Fruit fly (Drosophila melanogaster) whole organism, embryonic: ENCODE measurements around the gene Hydr2.
A peak's percentile ranks its signal among the peaks of the same experiment; 100 is the strongest.

ENCODE experiments used
- ATbp ChIP-seq: fragments of 200-800 bp; sonication (Bioruptor generic); optimal IDR thresholded peaks from 2 replicates; lab custom pipeline; 2017; ENCODE audit warnings: missing biosample characterization, mild to moderate bottlenecking, missing genetic modification characterization, missing genetic modification reagents
- BtbVII ChIP-seq: fragments of 200-800 bp; sonication (Bioruptor generic); optimal IDR thresholded peaks from 3 replicates; lab custom pipeline; 2017; ENCODE audit warnings: missing biosample characterization, mild to moderate bottlenecking, missing genetic modification characterization
- CG1233 ChIP-seq: fragments of 200-800 bp; sonication (Bioruptor generic); optimal IDR thresholded peaks from 4 replicates; lab custom pipeline; 2018; ENCODE audit warnings: missing biosample characterization, mild to moderate bottlenecking, missing genetic modification characterization
- CG12769 ChIP-seq: fragments of 200-800 bp; sonication (Bioruptor generic); optimal IDR thresholded peaks from 2 replicates; lab custom pipeline; 2019; ENCODE audit warnings: missing biosample characterization, mild to moderate bottlenecking, missing genetic modification characterization, moderate library complexity
- CG12942 ChIP-seq: fragments of 200-800 bp; sonication (Bioruptor generic); optimal IDR thresholded peaks from 3 replicates; lab custom pipeline; 2016; ENCODE audit warnings: missing biosample characterization, missing genetic modification characterization
- CG15269 ChIP-seq: fragments of 200-800 bp; sonication (Bioruptor generic); optimal IDR thresholded peaks from 2 replicates; lab custom pipeline; 2018; ENCODE audit warnings: missing biosample characterization, mild to moderate bottlenecking, missing genetic modification characterization, moderate library complexity
- CG15514 ChIP-seq: fragments of 200-800 bp; sonication (Bioruptor generic); optimal IDR thresholded peaks from 3 replicates; lab custom pipeline; 2017; ENCODE audit warnings: missing biosample characterization, missing genetic modification characterization, mild to moderate bottlenecking, moderate library complexity, missing genetic modification reagents
- CG17385 ChIP-seq: fragments of 200-800 bp; sonication (Bioruptor generic); optimal IDR thresholded peaks from 3 replicates; lab custom pipeline; 2018; ENCODE audit warnings: missing biosample characterization, mild to moderate bottlenecking, missing genetic modification characterization
- CG18599 ChIP-seq: fragments of 200-800 bp; sonication (Bioruptor generic); optimal IDR thresholded peaks from 3 replicates; lab custom pipeline; 2017; ENCODE audit warnings: missing biosample characterization, missing genetic modification characterization, mild to moderate bottlenecking, moderate library complexity, missing genetic modification reagents
- CG2199 ChIP-seq: fragments of 200-800 bp; sonication (Bioruptor generic); IDR thresholded peaks from 3 replicates; pipeline ENCODE4 v1.3.6; 2022; ENCODE audit warnings: missing biosample characterization, missing genetic modification characterization
- CG2678 ChIP-seq: fragments of 200-800 bp; sonication (Bioruptor generic); optimal IDR thresholded peaks from 3 replicates; lab custom pipeline; 2019; ENCODE audit warnings: missing biosample characterization, mild to moderate bottlenecking, missing genetic modification characterization, moderate library complexity
- CG3281 ChIP-seq: fragments of 200-800 bp; sonication (Bioruptor generic); optimal IDR thresholded peaks from 3 replicates; lab custom pipeline; 2017; ENCODE audit warnings: missing biosample characterization, mild to moderate bottlenecking, missing genetic modification characterization
- CG3407 ChIP-seq: fragments of 200-800 bp; sonication (Bioruptor generic); optimal IDR thresholded peaks from 2 replicates; lab custom pipeline; 2018; ENCODE audit warnings: missing biosample characterization, mild to moderate bottlenecking, missing genetic modification characterization
- CG4360 ChIP-seq: fragments of 200-800 bp; sonication (Bioruptor generic); IDR thresholded peaks from 2 replicates; pipeline ENCODE4 v1.3.6; 2022; ENCODE audit warnings: missing biosample characterization, missing genetic modification characterization
- CG4707 ChIP-seq: fragments of 200-800 bp; sonication (Bioruptor generic); optimal IDR thresholded peaks from 2 replicates; lab custom pipeline; 2018; ENCODE audit warnings: missing biosample characterization, mild to moderate bottlenecking, missing genetic modification characterization, moderate library complexity
- CG5180 ChIP-seq: fragments of 200-800 bp; sonication (Bioruptor generic); optimal IDR thresholded peaks from 3 replicates; lab custom pipeline; 2017; ENCODE audit warnings: missing biosample characterization, missing genetic modification characterization, mild to moderate bottlenecking, moderate library complexity, missing genetic modification reagents
- CG6813 ChIP-seq: fragments of 200-800 bp; sonication (Bioruptor generic); optimal IDR thresholded peaks from 2 replicates; lab custom pipeline; 2017; ENCODE audit warnings: missing biosample characterization, missing genetic modification characterization, mild to moderate bottlenecking, moderate library complexity, missing genetic modification reagents
- CG6854 ChIP-seq: fragments of 200-800 bp; sonication (Bioruptor generic); optimal IDR thresholded peaks from 3 replicates; lab custom pipeline; 2017; ENCODE audit warnings: missing biosample characterization, mild to moderate bottlenecking, missing genetic modification characterization
- CG7745 ChIP-seq: fragments of 200-800 bp; sonication (Bioruptor generic); optimal IDR thresholded peaks from 2 replicates; lab custom pipeline; 2018; ENCODE audit warnings: missing biosample characterization, mild to moderate bottlenecking, missing genetic modification characterization, moderate library complexity
- CG8944 ChIP-seq: fragments of 200-800 bp; sonication (Bioruptor generic); optimal IDR thresholded peaks from 3 replicates; lab custom pipeline; 2016; ENCODE audit warnings: missing biosample characterization, missing genetic modification characterization
- CG9727 ChIP-seq: fragments of 200-800 bp; sonication (Bioruptor generic); optimal IDR thresholded peaks from 3 replicates; lab custom pipeline; 2017; ENCODE audit warnings: missing biosample characterization, mild to moderate bottlenecking, missing genetic modification characterization
- CG9876 ChIP-seq: fragments of 200-800 bp; sonication (Bioruptor generic); optimal IDR thresholded peaks from 2 replicates; lab custom pipeline; 2016; ENCODE audit warnings: missing biosample characterization, missing genetic modification characterization
- CoRest ChIP-seq: fragments of 200-800 bp; sonication (Bioruptor generic); optimal IDR thresholded peaks from 3 replicates; lab custom pipeline; 2018; ENCODE audit warnings: missing biosample characterization, mild to moderate bottlenecking, missing genetic modification characterization, moderate library complexity
- CrebB ChIP-seq: fragments of 200-800 bp; sonication (Bioruptor generic); optimal IDR thresholded peaks from 3 replicates; lab custom pipeline; 2018; ENCODE audit warnings: missing biosample characterization, mild to moderate bottlenecking, missing genetic modification characterization
- Fer1 ChIP-seq: fragments of 200-800 bp; sonication (Bioruptor generic); optimal IDR thresholded peaks from 2 replicates; lab custom pipeline; 2017; ENCODE audit warnings: missing biosample characterization, mild to moderate bottlenecking, missing genetic modification characterization
- HLH54F ChIP-seq: fragments of 200-800 bp; sonication (Bioruptor generic); optimal IDR thresholded peaks from 3 replicates; lab custom pipeline; 2016; ENCODE audit warnings: missing biosample characterization, missing genetic modification characterization
- HmgD ChIP-seq: fragments of 200-800 bp; sonication (Bioruptor generic); optimal IDR thresholded peaks from 3 replicates; lab custom pipeline; 2016; ENCODE audit warnings: missing biosample characterization, missing genetic modification characterization
- HmgZ ChIP-seq: fragments of 200-800 bp; sonication (Bioruptor generic); optimal IDR thresholded peaks from 2 replicates; lab custom pipeline; 2018; ENCODE audit warnings: missing biosample characterization, mild to moderate bottlenecking, missing genetic modification characterization
- MTF-1 ChIP-seq: fragments of 200-800 bp; sonication (Bioruptor generic); optimal IDR thresholded peaks from 2 replicates; lab custom pipeline; 2018; ENCODE audit warnings: missing biosample characterization, mild to moderate bottlenecking, missing genetic modification characterization, borderline replicate concordance
- Med ChIP-seq: fragments of 200-800 bp; sonication (Bioruptor generic); peaks from one replicate; lab custom pipeline; 2016; ENCODE audit warnings: missing biosample characterization, missing genetic modification characterization, mild to moderate bottlenecking, inconsistent platforms, moderate library complexity
- Opbp ChIP-seq: fragments of 200-800 bp; sonication (Bioruptor generic); IDR thresholded peaks from 3 replicates; pipeline ENCODE4 v1.3.6; 2022; ENCODE audit warnings: missing biosample characterization, missing genetic modification characterization; ENCODE audit not compliant: partially characterized antibody
- Poxn ChIP-seq: fragments of 200-800 bp; sonication (Bioruptor generic); IDR thresholded peaks from 2 replicates; pipeline ENCODE4 v1.3.6; 2022; ENCODE audit warnings: missing biosample characterization, missing genetic modification characterization
- bigmax ChIP-seq: fragments of 200-800 bp; sonication (Bioruptor generic); optimal IDR thresholded peaks from 2 replicates; lab custom pipeline; 2018; ENCODE audit warnings: missing biosample characterization, mild to moderate bottlenecking, missing genetic modification characterization
- caup ChIP-seq: fragments of 200-800 bp; sonication (Bioruptor generic); optimal IDR thresholded peaks from 3 replicates; lab custom pipeline; 2017; ENCODE audit warnings: missing biosample characterization, mild to moderate bottlenecking, missing genetic modification characterization, moderate library complexity; ENCODE audit not compliant: severe bottlenecking
- dmrt11E ChIP-seq: fragments of 200-800 bp; sonication (Bioruptor generic); optimal IDR thresholded peaks from 3 replicates; lab custom pipeline; 2018; ENCODE audit warnings: missing biosample characterization, mild to moderate bottlenecking, missing genetic modification characterization, moderate library complexity
- exex ChIP-seq: fragments of 200-800 bp; sonication (Bioruptor generic); optimal IDR thresholded peaks from 4 replicates; lab custom pipeline; 2018; ENCODE audit warnings: missing biosample characterization, mild to moderate bottlenecking, missing genetic modification characterization, moderate library complexity
- lmd ChIP-seq: fragments of 200-800 bp; sonication (Bioruptor generic); IDR thresholded peaks from 2 replicates; pipeline ENCODE4 v1.3.6; 2022; ENCODE audit warnings: missing biosample characterization, missing genetic modification characterization
- org-1 ChIP-seq: fragments of 200-800 bp; sonication (Bioruptor generic); optimal IDR thresholded peaks from 2 replicates; lab custom pipeline; 2017; ENCODE audit warnings: missing biosample characterization, missing genetic modification characterization
- pan ChIP-seq, 4 experiments: fragments of >200 bp in 3 of 4; fragments of 200-800 bp in 1 of 4; sonication (Bioruptor generic) in 1 of 4; optimal IDR thresholded peaks in 3 of 4; IDR thresholded peaks in 1 of 4; 2 replicates each; pipeline versions ENCODE4 v1.3.6 to Lab custom; 2017 to 2022; ENCODE audit warnings: missing biosample characterization in 2 of 4, missing genetic modification characterization in 2 of 4, mixed read lengths in 1 of 4
- pnt ChIP-seq: fragments of 200-800 bp; sonication (Bioruptor generic); optimal IDR thresholded peaks from 3 replicates; lab custom pipeline; 2016; ENCODE audit warnings: missing biosample characterization, missing genetic modification characterization
- row ChIP-seq: fragments of 200-800 bp; sonication (Bioruptor generic); IDR thresholded peaks from 3 replicates; pipeline ENCODE4 v1.3.6; 2022; ENCODE audit warnings: missing biosample characterization, missing genetic modification characterization
- sima ChIP-seq: fragments of 200-800 bp; sonication (Bioruptor generic); optimal IDR thresholded peaks from 2 replicates; lab custom pipeline; 2016; ENCODE audit warnings: missing biosample characterization, missing genetic modification characterization
- sqz ChIP-seq: fragments of 200-800 bp; sonication (Bioruptor generic); optimal IDR thresholded peaks from 3 replicates; lab custom pipeline; 2018; ENCODE audit warnings: missing biosample characterization, mild to moderate bottlenecking, missing genetic modification characterization
- sr ChIP-seq: fragments of 200-800 bp; sonication (Bioruptor generic); IDR thresholded peaks from 3 replicates; pipeline ENCODE4 v1.3.6; 2022; ENCODE audit warnings: missing biosample characterization, missing genetic modification characterization
- tup ChIP-seq: fragments of 200-800 bp; sonication (Bioruptor generic); optimal IDR thresholded peaks from 2 replicates; lab custom pipeline; 2016; ENCODE audit warnings: missing biosample characterization, mild to moderate bottlenecking, missing genetic modification characterization, moderate library complexity
- twi ChIP-seq: fragments of 200-800 bp; optimal IDR thresholded peaks from 2 replicates; lab custom pipeline; 2019; ENCODE audit warnings: missing biosample characterization, mild to moderate bottlenecking, missing genetic modification characterization, moderate library complexity
- unc-4 ChIP-seq: fragments of 200-800 bp; sonication (Bioruptor generic); IDR thresholded peaks from 2 replicates; pipeline ENCODE4 v1.3.6; 2022; ENCODE audit warnings: missing biosample characterization, missing genetic modification characterization; ENCODE audit not compliant: partially characterized antibody
- vvl ChIP-seq: fragments of 200-800 bp; sonication (Bioruptor generic); IDR thresholded peaks from 2 replicates; pipeline ENCODE4 v1.3.6; 2022; ENCODE audit warnings: missing biosample characterization, missing genetic modification characterization
- wek ChIP-seq: fragments of 200-800 bp; sonication (Bioruptor generic); optimal IDR thresholded peaks from 3 replicates; lab custom pipeline; 2018; ENCODE audit warnings: missing biosample characterization, mild to moderate bottlenecking, missing genetic modification characterization, moderate library complexity

The Hydr2 gene

dm6 chr2L:3121745-3122144, 41.7 kb upstream of the Hydr2 start (continued):
- peak; percentile 34 for TF ChIP-seq CG12769 (tag; lab: Kevin White, UChicago)
- no peak for TF ChIP-seq unc-4 (GFP tag; lab: Robert Waterston, UW)
- TF ChIP-seq CG2678 (tag; lab: Kevin White, UChicago): peak; percentile 34
- peak; percentile 47 for TF ChIP-seq BtbVII (GFP tag; lab: Kevin White, UChicago)
- TF ChIP-seq wek (GFP tag; lab: Kevin White, UChicago): peak; percentile 30
- TF ChIP-seq tup: no peak
- TF ChIP-seq CG6813 (GFP tag; lab: Kevin White, UChicago): peak; percentile 45
- TF ChIP-seq CG15514: peak; percentile 32
- TF ChIP-seq CG5180: peak; percentile 10
- TF ChIP-seq CG4360 (GFP tag; lab: Robert Waterston, UW): 0 out of 2 replicates have a peak, but pooled peaks have one; percentile 14
- TF ChIP-seq row (GFP tag; lab: Robert Waterston, UW): 0 out of 3 replicates have a peak, but pooled peaks have one; percentile 3
- peak; percentile 48 for TF ChIP-seq caup (GFP tag; lab: Kevin White, UChicago)
- no peak for TF ChIP-seq CG2199 (GFP tag; lab: Robert Waterston, UW)
- TF ChIP-seq CG4707 (GFP tag; lab: Kevin White, UChicago): peak; percentile 9
- no peak for TF ChIP-seq lmd (GFP tag; lab: Robert Waterston, UW)
- peak; percentile 28 for TF ChIP-seq CG15269 (tag; lab: Kevin White, UChicago)
- TF ChIP-seq CG9727 (GFP tag; lab: Kevin White, UChicago): peak; percentile 40
- peak; percentile 46 for TF ChIP-seq CG3407 (GFP tag; lab: Kevin White, UChicago)
- TF ChIP-seq pan (optimal IDR thresholded peaks at IDR 0.05; lab: Kevin White, UChicago): no peak
- TF ChIP-seq pan (GFP tag; optimal IDR thresholded peaks at IDR 0.05 in 1 of 2, IDR thresholded peaks at IDR 0.05 in 1 of 2): no peak
- TF ChIP-seq CoRest (tag; lab: Kevin White, UChicago): peak; percentile 25
- TF ChIP-seq HLH54F: peak; percentile 19
- TF ChIP-seq CG1233 (GFP tag; lab: Kevin White, UChicago): peak; percentile 42
- peak; percentile 47 for TF ChIP-seq sqz (GFP tag; lab: Kevin White, UChicago)
- no peak for TF ChIP-seq Poxn (GFP tag; lab: Robert Waterston, UW)
- no peak for TF ChIP-seq pnt
- TF ChIP-seq CG6854: peak; percentile 13
- peak; percentile 24 for TF ChIP-seq CrebB
- TF ChIP-seq sr (GFP tag; lab: Robert Waterston, UW): no peak
- no peak for TF ChIP-seq sima (GFP tag; lab: Kevin White, UChicago)
- no peak for TF ChIP-seq HmgD (GFP tag; lab: Kevin White, UChicago)
- no peak for TF ChIP-seq CG8944 (GFP tag; lab: Kevin White, UChicago)
- TF ChIP-seq HmgZ (tag; lab: Kevin White, UChicago): peak; percentile 29
- TF ChIP-seq MTF-1: peak; percentile 34
- peak; percentile 34 for TF ChIP-seq CG3281 (GFP tag; lab: Kevin White, UChicago)
- TF ChIP-seq twi (tag; lab: Kevin White, UChicago): no peak
- no peak for TF ChIP-seq Opbp (GFP tag; lab: Robert Waterston, UW)
- TF ChIP-seq ATbp (GFP tag; lab: Kevin White, UChicago): peak; percentile 49
- peak; percentile 4 for TF ChIP-seq CG17385 (GFP tag; lab: Kevin White, UChicago)
- TF ChIP-seq CG12942 (GFP tag; lab: Kevin White, UChicago): no peak
- peak; percentile 20 for TF ChIP-seq dmrt11E (tag; lab: Kevin White, UChicago)
- TF ChIP-seq Fer1 (GFP tag; lab: Kevin White, UChicago): peak; percentile 32
- peak; percentile 5 for TF ChIP-seq CG7745 (tag; lab: Kevin White, UChicago)
- TF ChIP-seq bigmax (GFP tag; lab: Kevin White, UChicago): no peak
- peak; percentile 19 for TF ChIP-seq CG18599 (GFP tag; lab: Kevin White, UChicago)
- peak; percentile 41 for TF ChIP-seq org-1 (GFP tag; lab: Kevin White, UChicago)
- peak; percentile 33 for TF ChIP-seq exex
- TF ChIP-seq Med: peak; percentile 26
- TF ChIP-seq CG9876 (GFP tag; lab: Kevin White, UChicago): no peak
- TF ChIP-seq vvl: no peak
